Worm (Caenorhabditis elegans) whole organism, mixed stage, embryonic: ENCODE results near the gene rpl-26.

ENCODE experiments used
- M03D4.4 ChIP-seq: sonication (generic microtip); optimal IDR thresholded peaks from 2 replicates; lab custom pipeline; 2017; ENCODE audit warnings: mild to moderate bottlenecking, missing genetic modification characterization, missing compliant biosample characterization
- nhr-76 ChIP-seq: sonication (generic microtip); optimal IDR thresholded peaks from 2 replicates; lab custom pipeline; 2017; ENCODE audit warnings: missing biosample characterization, missing genetic modification characterization

ce11 chrII:8650644-8651159 is 48.1 kb downstream of the rpl-26 start, which contains the start of gene pyr-1:
- TF ChIP-seq M03D4.4 (tag; lab: Kevin White, UChicago) (no peak), nhr-76 (no peak)
